Worm (Caenorhabditis elegans): ENCODE results near the gene gtf-2E2.

DNA sequence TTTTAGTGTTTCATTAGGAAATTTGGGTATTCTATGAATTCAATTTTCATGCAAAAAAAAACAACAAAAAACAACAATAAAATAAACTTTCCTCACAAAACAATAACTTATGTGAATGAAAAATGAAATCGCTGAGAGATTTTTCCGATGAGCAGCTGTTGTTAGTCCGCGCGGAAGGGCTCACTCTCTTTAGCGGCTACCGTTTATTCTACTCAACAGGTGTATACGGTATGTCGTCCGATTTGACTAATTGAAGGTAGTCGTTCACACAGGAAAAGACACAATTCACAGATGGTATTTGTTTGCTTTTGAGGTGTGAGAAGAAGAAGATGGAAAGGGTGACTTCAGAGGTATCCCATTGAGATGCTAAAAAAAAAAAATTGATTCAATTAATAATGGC is 26.4 kb upstream of the gtf-2E2 start:
- no peak for TF ChIP-seq sea-1 (GFP tag; conservative IDR thresholded peaks at IDR 0.05)
- no peak for TF ChIP-seq flt-1 (GFP tag; IDR thresholded peaks at IDR 0.05)
- TF ChIP-seq ama-1 (optimal IDR thresholded peaks at IDR 0.05) = no peak
